Worm (Caenorhabditis elegans) whole organism, late embryonic: ENCODE measurements around the gene faah-6.
A peak's percentile ranks its signal among the peaks of the same experiment; 100 is the strongest.

Experiments used
- C08G9.2 ChIP-seq: sonication (generic microtip); optimal IDR thresholded peaks from 2 replicates; lab custom pipeline; 2016; ENCODE audit warnings: mild to moderate bottlenecking, missing genetic modification characterization, moderate library complexity, missing compliant biosample characterization
- K02D7.2 ChIP-seq: sonication (generic microtip); optimal IDR thresholded peaks from 2 replicates; lab custom pipeline; 2017; ENCODE audit warnings: mild to moderate bottlenecking, missing genetic modification characterization, missing compliant biosample characterization
- ahr-1 ChIP-seq: sonication (generic microtip); optimal IDR thresholded peaks from 2 replicates; lab custom pipeline; 2016; ENCODE audit warnings: missing genetic modification characterization, missing compliant biosample characterization
- ama-1 ChIP-seq: fragments of 150-350 bp; optimal IDR thresholded peaks from 2 replicates; lab custom pipeline; 2014
- ceh-14 ChIP-seq: sonication (generic microtip); optimal IDR thresholded peaks from 2 replicates; lab custom pipeline; 2016; ENCODE audit warnings: missing genotype, missing genetic modification characterization, missing compliant biosample characterization
- ceh-18 ChIP-seq: sonication (generic microtip); optimal IDR thresholded peaks from 2 replicates; lab custom pipeline; 2016; ENCODE audit warnings: missing genetic modification characterization, missing compliant biosample characterization
- ceh-19 ChIP-seq: fragments of 200-800 bp; sonication (Bioruptor generic); optimal IDR thresholded peaks from 2 replicates; lab custom pipeline; 2018; ENCODE audit warnings: mild to moderate bottlenecking, missing genetic modification characterization, missing compliant biosample characterization
- ceh-2 ChIP-seq: sonication (generic microtip); optimal IDR thresholded peaks from 2 replicates; lab custom pipeline; 2016; ENCODE audit warnings: missing genotype, missing genetic modification characterization, missing compliant biosample characterization
- ceh-31 ChIP-seq: sonication (generic microtip); optimal IDR thresholded peaks from 2 replicates; lab custom pipeline; 2016; ENCODE audit warnings: missing genetic modification characterization, missing compliant biosample characterization
- ceh-45 ChIP-seq: fragments of 200-800 bp; sonication (Bioruptor generic); IDR thresholded peaks from 2 replicates; pipeline ENCODE4 v1.3.6; 2022; ENCODE audit warnings: missing genetic modification reagents, missing genetic modification characterization, missing compliant biosample characterization
- ceh-48 ChIP-seq: sonication (generic microtip); optimal IDR thresholded peaks from 2 replicates; lab custom pipeline; 2016; ENCODE audit warnings: missing genetic modification characterization, inconsistent platforms, missing compliant biosample characterization
- ceh-9 ChIP-seq: sonication (generic microtip); optimal IDR thresholded peaks from 2 replicates; lab custom pipeline; 2016; ENCODE audit warnings: mild to moderate bottlenecking, missing genetic modification characterization, inconsistent platforms, missing compliant biosample characterization
- dve-1 ChIP-seq: sonication (generic microtip); optimal IDR thresholded peaks from 2 replicates; lab custom pipeline; 2017; ENCODE audit warnings: antibody characterized with exemption, mild to moderate bottlenecking, missing genetic modification characterization, missing compliant biosample characterization
- elt-2 ChIP-seq: sonication (generic microtip); optimal IDR thresholded peaks from 2 replicates; lab custom pipeline; 2016; ENCODE audit warnings: missing genetic modification reagents, missing genetic modification characterization, missing compliant biosample characterization
- elt-4 ChIP-seq: sonication (generic microtip); optimal IDR thresholded peaks from 2 replicates; lab custom pipeline; 2016; ENCODE audit warnings: missing genetic modification characterization, missing compliant biosample characterization
- fkh-10 ChIP-seq: fragments of 150-350 bp; optimal IDR thresholded peaks from 2 replicates; lab custom pipeline; 2014; ENCODE audit warnings: missing biosample characterization, missing genetic modification reagents, missing genetic modification characterization
- fkh-6 ChIP-seq: sonication (generic microtip); optimal IDR thresholded peaks from 2 replicates; lab custom pipeline; 2016; ENCODE audit warnings: missing genetic modification characterization, missing compliant biosample characterization
- gmeb-2 ChIP-seq: sonication (generic microtip); optimal IDR thresholded peaks from 2 replicates; lab custom pipeline; 2016; ENCODE audit warnings: missing genetic modification characterization, inconsistent platforms, missing compliant biosample characterization
- hlh-13 ChIP-seq: fragments of 200-800 bp; sonication (Bioruptor generic); optimal IDR thresholded peaks from 2 replicates; lab custom pipeline; 2018; ENCODE audit warnings: mild to moderate bottlenecking, missing genetic modification characterization, missing compliant biosample characterization
- hlh-15 ChIP-seq: sonication (generic microtip); optimal IDR thresholded peaks from 2 replicates; lab custom pipeline; 2016; ENCODE audit warnings: missing genetic modification characterization, missing compliant biosample characterization
- hlh-30 ChIP-seq: sonication (generic microtip); optimal IDR thresholded peaks from 2 replicates; lab custom pipeline; 2017; ENCODE audit warnings: antibody characterized with exemption, missing genetic modification characterization, missing compliant biosample characterization; ENCODE audit not compliant: insufficient read depth
- hlh-8 ChIP-seq: sonication (generic microtip); optimal IDR thresholded peaks from 2 replicates; lab custom pipeline; 2016; ENCODE audit warnings: missing genotype, missing genetic modification characterization, missing compliant biosample characterization
- lim-6 ChIP-seq: sonication (generic microtip); optimal IDR thresholded peaks from 2 replicates; lab custom pipeline; 2016; ENCODE audit warnings: missing genetic modification characterization, missing compliant biosample characterization
- nhr-11 ChIP-seq: fragments of 150-350 bp; optimal IDR thresholded peaks from 2 replicates; lab custom pipeline; 2014; ENCODE audit warnings: missing biosample characterization, missing genetic modification characterization
- nhr-232 ChIP-seq: sonication (generic microtip); optimal IDR thresholded peaks from 2 replicates; lab custom pipeline; 2016; ENCODE audit warnings: missing genetic modification characterization, missing compliant biosample characterization
- odd-2 ChIP-seq: sonication (generic microtip); optimal IDR thresholded peaks from 2 replicates; lab custom pipeline; 2017; ENCODE audit warnings: antibody characterized with exemption, mild to moderate bottlenecking, missing genetic modification characterization, missing compliant biosample characterization
- pag-3 ChIP-seq: sonication (generic microtip); optimal IDR thresholded peaks from 2 replicates; lab custom pipeline; 2016; ENCODE audit warnings: missing compliant biosample characterization, missing genetic modification characterization, borderline replicate concordance
- pat-9 ChIP-seq: fragments of 200-800 bp; sonication (Bioruptor generic); optimal IDR thresholded peaks from 2 replicates; lab custom pipeline; 2018; ENCODE audit warnings: mild to moderate bottlenecking, missing genetic modification characterization, moderate library complexity, missing compliant biosample characterization
- pax-1 ChIP-seq: fragments of 150-350 bp; optimal IDR thresholded peaks from 2 replicates; lab custom pipeline; 2014; ENCODE audit warnings: missing biosample characterization, missing genetic modification characterization
- pha-4 ChIP-seq: fragments of 150-350 bp; optimal IDR thresholded peaks from 2 replicates; lab custom pipeline; 2018; ENCODE audit warnings: missing biosample characterization, missing genetic modification reagents, missing genetic modification characterization
- pqm-1 ChIP-seq: sonication (generic microtip); optimal IDR thresholded peaks from 2 replicates; lab custom pipeline; 2016; ENCODE audit warnings: missing genetic modification characterization, missing compliant biosample characterization
- ref-2 ChIP-seq: sonication (generic microtip); optimal IDR thresholded peaks from 2 replicates; lab custom pipeline; 2016; ENCODE audit warnings: missing genetic modification characterization, missing compliant biosample characterization
- sdc-2 ChIP-seq: sonication (generic microtip); optimal IDR thresholded peaks from 2 replicates; lab custom pipeline; 2016; ENCODE audit warnings: missing genotype, missing genetic modification characterization, missing compliant biosample characterization
- sox-2 ChIP-seq: fragments of 200-800 bp; sonication (Bioruptor generic); IDR thresholded peaks from 2 replicates; pipeline ENCODE4 v1.3.6; 2022; ENCODE audit warnings: missing genetic modification reagents, missing genetic modification characterization, missing compliant biosample characterization
- sox-4 ChIP-seq: sonication (generic microtip); optimal IDR thresholded peaks from 2 replicates; lab custom pipeline; 2017; ENCODE audit warnings: mild to moderate bottlenecking, missing genetic modification characterization, inconsistent platforms, missing compliant biosample characterization
- tbx-2 ChIP-seq: sonication (generic microtip); optimal IDR thresholded peaks from 2 replicates; lab custom pipeline; 2016; ENCODE audit warnings: missing genetic modification characterization, missing compliant biosample characterization
- unc-42 ChIP-seq: sonication (generic microtip); optimal IDR thresholded peaks from 2 replicates; lab custom pipeline; 2016; ENCODE audit warnings: missing genotype, missing genetic modification characterization, missing compliant biosample characterization
- unc-55 ChIP-seq: sonication (generic microtip); optimal IDR thresholded peaks from 2 replicates; lab custom pipeline; 2017; ENCODE audit warnings: missing biosample characterization, missing genetic modification reagents, missing genetic modification characterization
- zip-5 ChIP-seq: sonication (generic microtip); optimal IDR thresholded peaks from 2 replicates; lab custom pipeline; 2016; ENCODE audit warnings: missing genetic modification characterization, missing compliant biosample characterization
- ztf-16 ChIP-seq: sonication (generic microtip); optimal IDR thresholded peaks from 2 replicates; lab custom pipeline; 2017; ENCODE audit warnings: missing genetic modification characterization, missing compliant biosample characterization

The faah-6 gene

ce11 chrIII:11666819-11667218, 16.6 kb downstream of the faah-6 start:
- TF ChIP-seq sdc-2 (tag; lab: Kevin White, UChicago) (no peak), pat-9 (tag; lab: Kevin White, UChicago) (no peak)

ce11 chrIII:11669008-11669407, 18.8 kb downstream of the faah-6 start:
- TF ChIP-seq sox-2 = no peak
- TF ChIP-seq ceh-48 = no peak
- TF ChIP-seq K02D7.2 (tag; lab: Kevin White, UChicago) = no peak
- TF ChIP-seq sdc-2 (tag; lab: Kevin White, UChicago) = no peak

ce11 chrIII:11680514-11680913, 30.3 kb downstream of the faah-6 start:
- TF ChIP-seq ceh-48 (no peak), odd-2 (tag; lab: Kevin White, UChicago) (no peak), ahr-1 (tag; lab: Kevin White, UChicago) (no peak), ceh-2 (tag; lab: Kevin White, UChicago) (no peak), zip-5 (tag; lab: Kevin White, UChicago) (no peak), ceh-18 (tag; lab: Kevin White, UChicago) (no peak), tbx-2 (tag; lab: Kevin White, UChicago) (no peak), nhr-11 (tag; lab: Kevin White, UChicago) (no peak), ceh-45 (GFP tag; lab: Robert Waterston, UW) (no peak), pha-4 (no peak), hlh-30 (tag; lab: Kevin White, UChicago) (no peak), unc-55 (no peak)

ce11 chrIII:11681461-11682014, 31.3 kb downstream of the faah-6 start:
- peak; percentile 91 for TF ChIP-seq unc-42
- TF ChIP-seq ztf-16 (tag; lab: Kevin White, UChicago) = no peak

ce11 chrIII:11683038-11683437, 32.8 kb downstream of the faah-6 start:
- TF ChIP-seq ceh-19 (GFP tag; lab: Kevin White, UChicago) = no peak
- no peak for TF ChIP-seq hlh-13
- TF ChIP-seq ceh-9 (tag; lab: Kevin White, UChicago) = no peak
- TF ChIP-seq C08G9.2 (tag; lab: Kevin White, UChicago) = no peak
- TF ChIP-seq hlh-8 = no peak
- TF ChIP-seq sox-4 (tag; lab: Kevin White, UChicago) = no peak
- no peak for TF ChIP-seq sox-2
- TF ChIP-seq pax-1 (tag; lab: Kevin White, UChicago) = no peak

- TF ChIP-seq hlh-8 = no peak
These were observed 33.5 kb downstream of the faah-6 start for ce11 chrIII:11683790-11684189.

ce11 chrIII:11684770-11685169, 34.5 kb downstream of the faah-6 start:
- TF ChIP-seq fkh-6 (no peak), elt-2 (peak; percentile 84)

ce11 chrIII:11689303-11689702, 39.1 kb downstream of the faah-6 start:
- TF ChIP-seq lim-6 (no peak), ref-2 (tag; lab: Kevin White, UChicago) (no peak), dve-1 (tag; lab: Kevin White, UChicago) (peak; percentile 8), ceh-48 (no peak), ahr-1 (tag; lab: Kevin White, UChicago) (no peak), fkh-10 (no peak), pqm-1 (tag; lab: Kevin White, UChicago) (peak; percentile 29), unc-42 (no peak), hlh-8 (no peak), gmeb-2 (tag; lab: Kevin White, UChicago) (no peak), elt-4 (tag; lab: Kevin White, UChicago) (no peak), nhr-232 (tag; lab: Kevin White, UChicago) (no peak), pax-1 (tag; lab: Kevin White, UChicago) (no peak), ceh-31 (no peak), sdc-2 (tag; lab: Kevin White, UChicago) (no peak), pag-3 (tag; lab: Kevin White, UChicago) (no peak), elt-2 (peak; percentile 90), ama-1 (lab: Kevin White, UChicago) (no peak), hlh-15 (tag; lab: Kevin White, UChicago) (no peak), ceh-14 (no peak)
